Fruit fly (Drosophila melanogaster): ENCODE data around the gene Usp8.

- TF ChIP-seq CTCF (optimal IDR thresholded peaks at IDR 0.05) = no peak
- no peak for TF ChIP-seq CG8478 (optimal IDR thresholded peaks at IDR 0.05)
These were observed 34.0 kb downstream of the Usp8 start, which contains the start of gene Snmp1 for dm6 chr3R:21168105-21168504.

Data from S2 (cell line).